Worm (Caenorhabditis elegans): ENCODE measurements around the gene rsp-5.
A peak's percentile ranks its signal among the peaks of the same experiment; 100 is the strongest.

- TF ChIP-seq snpc-4 (tag; optimal IDR thresholded peaks at IDR 0.05) (no peak), pqm-1 (tag; optimal IDR thresholded peaks at IDR 0.05) (peak; percentile 11), tbx-2 (tag; optimal IDR thresholded peaks at IDR 0.05) (no peak)
Measured at ce11 chrII:6469340-6469739, 20.6 kb upstream of the rsp-5 start.
